Worm (Caenorhabditis elegans) whole organism, L1 larva: ENCODE data around the gene F40F8.12.

Experiments
- C16A3.4 ChIP-seq: fragments of 150-350 bp; optimal IDR thresholded peaks from 2 replicates; lab custom pipeline; 2014; ENCODE audit warnings: missing biosample characterization, missing genetic modification characterization
- C34B4.2 ChIP-seq: sonication (generic microtip); optimal IDR thresholded peaks from 2 replicates; lab custom pipeline; 2017; ENCODE audit warnings: mild to moderate bottlenecking, missing genetic modification characterization, missing compliant biosample characterization
- F16B12.6 ChIP-seq: fragments of 150-350 bp; optimal IDR thresholded peaks from 2 replicates; lab custom pipeline; 2014; ENCODE audit warnings: missing biosample characterization, missing genetic modification characterization
- Y116A8C.19 ChIP-seq: sonication (generic microtip); optimal IDR thresholded peaks from 2 replicates; lab custom pipeline; 2016; ENCODE audit warnings: missing compliant biosample characterization, missing genetic modification characterization, borderline replicate concordance
- alr-1 ChIP-seq: fragments of 200-800 bp; sonication (Bioruptor generic); optimal IDR thresholded peaks from 2 replicates; lab custom pipeline; 2018; ENCODE audit warnings: borderline replicate concordance, mild to moderate bottlenecking, missing genetic modification characterization, missing compliant biosample characterization
- aly-2 ChIP-seq: fragments of 150-350 bp; optimal IDR thresholded peaks from 2 replicates; lab custom pipeline; 2014; ENCODE audit warnings: missing biosample characterization, missing genetic modification characterization
- ama-1 ChIP-seq: fragments of 150-350 bp; optimal IDR thresholded peaks from 2 replicates; lab custom pipeline; 2014
- blmp-1 ChIP-seq: fragments of 150-350 bp; optimal IDR thresholded peaks from 2 replicates; lab custom pipeline; 2014; ENCODE audit warnings: missing biosample characterization, missing genetic modification characterization
- ceh-63 ChIP-seq: fragments of 200-800 bp; sonication (Bioruptor generic); optimal IDR thresholded peaks from 2 replicates; lab custom pipeline; 2018; ENCODE audit warnings: mild to moderate bottlenecking, missing genetic modification characterization, missing compliant biosample characterization
- ceh-88 ChIP-seq: fragments of 200-800 bp; sonication (Bioruptor generic); IDR thresholded peaks from 2 replicates; pipeline ENCODE4 v1.3.6; 2022; ENCODE audit warnings: missing genetic modification characterization, missing compliant biosample characterization
- ces-1 ChIP-seq: fragments of 150-350 bp; optimal IDR thresholded peaks from 2 replicates; lab custom pipeline; 2014; ENCODE audit warnings: missing biosample characterization, missing genetic modification reagents, missing genetic modification characterization
- dpl-1 ChIP-seq, 3 experiments: fragments of 150-350 bp in 2 of 3; sonication (generic microtip) in 1 of 3; optimal IDR thresholded peaks; 2 replicates each; lab custom pipeline; 2014 to 2017; ENCODE audit warnings: missing biosample characterization in 3 of 3, missing genetic modification characterization in 3 of 3, missing genetic modification reagents in 3 of 3
- dsc-1 ChIP-seq: sonication (generic microtip); optimal IDR thresholded peaks from 2 replicates; lab custom pipeline; 2016; ENCODE audit warnings: mild to moderate bottlenecking, missing genetic modification characterization, missing compliant biosample characterization
- efl-1 ChIP-seq, 4 experiments: fragments of 150-350 bp; optimal IDR thresholded peaks in 3 of 4; peaks in 1 of 4; 1 replicate in 1 of 4; 2 replicates in 3 of 4; lab custom pipeline; 2014; ENCODE audit warnings: missing biosample characterization in 2 of 4, missing genetic modification characterization in 2 of 4, missing genetic modification reagents in 2 of 4
- efl-3 ChIP-seq: fragments of 200-800 bp; sonication (Bioruptor generic); optimal IDR thresholded peaks from 2 replicates; lab custom pipeline; 2018; ENCODE audit warnings: mild to moderate bottlenecking, missing genetic modification characterization, missing compliant biosample characterization
- egl-27 ChIP-seq, 2 experiments: fragments of 150-350 bp in 1 of 2; sonication (generic microtip); optimal IDR thresholded peaks; 3 replicates each; lab custom pipeline; 2017 to 2018; ENCODE audit warnings: missing biosample characterization in 2 of 2, missing genetic modification characterization in 2 of 2, missing genetic modification reagents in 2 of 2
- elt-2 ChIP-seq: sonication (generic microtip); optimal IDR thresholded peaks from 2 replicates; lab custom pipeline; 2016; ENCODE audit warnings: missing genetic modification characterization, mild to moderate bottlenecking, inconsistent platforms, missing compliant biosample characterization, missing genetic modification reagents
- elt-3 ChIP-seq, 6 experiments: fragments of 150-350 bp in 1 of 6; sonication (generic microtip); optimal IDR thresholded peaks; 2 replicates each; lab custom pipeline; 2017 to 2018; ENCODE audit warnings: missing biosample characterization in 6 of 6, missing genetic modification characterization in 6 of 6, inconsistent platforms in 1 of 6
- fkh-4 ChIP-seq: sonication (generic microtip); optimal IDR thresholded peaks from 2 replicates; lab custom pipeline; 2016; ENCODE audit warnings: missing compliant biosample characterization, missing genetic modification characterization, borderline replicate concordance
- fkh-8 ChIP-seq: sonication (generic microtip); optimal IDR thresholded peaks from 2 replicates; lab custom pipeline; 2016; ENCODE audit warnings: mild to moderate bottlenecking, missing genetic modification characterization, missing compliant biosample characterization
- grh-1 ChIP-seq: fragments of 200-800 bp; sonication (Bioruptor generic); IDR thresholded peaks from 2 replicates; pipeline ENCODE4 v1.3.6; 2022; ENCODE audit warnings: missing genetic modification reagents, missing genetic modification characterization, missing compliant biosample characterization
- irx-1 ChIP-seq: sonication (generic microtip); optimal IDR thresholded peaks from 2 replicates; lab custom pipeline; 2016; ENCODE audit warnings: missing genetic modification characterization, missing compliant biosample characterization
- jun-1 ChIP-seq: fragments of 150-350 bp; optimal IDR thresholded peaks from 2 replicates; lab custom pipeline; 2014; ENCODE audit warnings: missing biosample characterization, missing genetic modification reagents, missing genetic modification characterization
- lin-14 ChIP-seq: fragments of 200-800 bp; sonication (Bioruptor generic); optimal IDR thresholded peaks from 2 replicates; lab custom pipeline; 2018; ENCODE audit warnings: mild to moderate bottlenecking, missing genetic modification characterization, moderate library complexity, missing compliant biosample characterization
- lin-15B ChIP-seq: fragments of 150-350 bp; sonication (generic microtip); optimal IDR thresholded peaks from 3 replicates; lab custom pipeline; 2014; ENCODE audit warnings: missing biosample characterization, missing genetic modification characterization
- lin-35 ChIP-seq, 2 experiments: fragments of 150-350 bp; optimal IDR thresholded peaks; 2 replicates each; lab custom pipeline; 2014; ENCODE audit warnings: missing biosample characterization in 2 of 2, missing genetic modification characterization in 2 of 2, missing genetic modification reagents in 2 of 2
- lir-3 ChIP-seq: sonication (generic microtip); optimal IDR thresholded peaks from 2 replicates; lab custom pipeline; 2016; ENCODE audit warnings: mild to moderate bottlenecking, missing genetic modification characterization, moderate library complexity, missing compliant biosample characterization; ENCODE audit not compliant: poor library complexity
- mab-9 ChIP-seq: fragments of 200-800 bp; sonication (Bioruptor generic); IDR thresholded peaks from 2 replicates; pipeline ENCODE4 v1.3.6; 2022; ENCODE audit warnings: missing genetic modification reagents, missing genetic modification characterization, missing compliant biosample characterization
- mep-1 ChIP-seq: fragments of 150-350 bp; optimal IDR thresholded peaks from 2 replicates; lab custom pipeline; 2014; ENCODE audit warnings: missing biosample characterization, missing genetic modification characterization
- nhr-12 ChIP-seq: sonication (generic microtip); optimal IDR thresholded peaks from 2 replicates; lab custom pipeline; 2017; ENCODE audit warnings: missing biosample characterization, missing genetic modification characterization
- nhr-20 ChIP-seq: sonication (generic microtip); optimal IDR thresholded peaks from 2 replicates; lab custom pipeline; 2016; ENCODE audit warnings: mild to moderate bottlenecking, missing genetic modification characterization, missing compliant biosample characterization
- nhr-28 ChIP-seq: fragments of 150-350 bp; optimal IDR thresholded peaks from 2 replicates; lab custom pipeline; 2014; ENCODE audit warnings: missing biosample characterization, missing genetic modification characterization
- nhr-71 ChIP-seq: sonication (generic microtip); optimal IDR thresholded peaks from 2 replicates; lab custom pipeline; 2016; ENCODE audit warnings: mild to moderate bottlenecking, missing genetic modification characterization, moderate library complexity, missing compliant biosample characterization
- nhr-84 ChIP-seq: sonication (generic microtip); optimal IDR thresholded peaks from 2 replicates; lab custom pipeline; 2017; ENCODE audit warnings: missing biosample characterization, missing genetic modification characterization
- pax-3 ChIP-seq: fragments of 200-800 bp; sonication (Bioruptor generic); optimal IDR thresholded peaks from 2 replicates; lab custom pipeline; 2018; ENCODE audit warnings: mild to moderate bottlenecking, missing genetic modification characterization, moderate library complexity, missing compliant biosample characterization
- pqm-1 ChIP-seq: sonication (generic microtip); optimal IDR thresholded peaks from 3 replicates; lab custom pipeline; 2017; ENCODE audit warnings: missing biosample characterization, missing genetic modification characterization
- skn-1 ChIP-seq: fragments of 150-350 bp; optimal IDR thresholded peaks from 2 replicates; lab custom pipeline; 2014; ENCODE audit warnings: missing biosample characterization, missing genetic modification characterization
- snpc-4 ChIP-seq: fragments of 150-350 bp; optimal IDR thresholded peaks from 2 replicates; lab custom pipeline; 2014; ENCODE audit warnings: missing biosample characterization, missing genetic modification characterization
- snu-23 ChIP-seq: sonication (generic microtip); optimal IDR thresholded peaks from 2 replicates; lab custom pipeline; 2016; ENCODE audit warnings: missing genetic modification characterization, missing compliant biosample characterization
- sptf-1 ChIP-seq: fragments of 150-350 bp; optimal IDR thresholded peaks from 2 replicates; lab custom pipeline; 2014; ENCODE audit warnings: missing biosample characterization, missing genetic modification characterization
- sup-37 ChIP-seq: fragments of 200-800 bp; sonication (Bioruptor generic); optimal IDR thresholded peaks from 2 replicates; lab custom pipeline; 2018; ENCODE audit warnings: mild to moderate bottlenecking, missing genetic modification characterization, missing compliant biosample characterization
- swsn-7 ChIP-seq: sonication (generic microtip); optimal IDR thresholded peaks from 2 replicates; lab custom pipeline; 2016; ENCODE audit warnings: missing genetic modification characterization, missing compliant biosample characterization
- tbx-2 ChIP-seq: sonication (generic microtip); optimal IDR thresholded peaks from 2 replicates; lab custom pipeline; 2016; ENCODE audit warnings: missing genetic modification characterization, missing compliant biosample characterization
- tlp-1 ChIP-seq: fragments of 150-350 bp; optimal IDR thresholded peaks from 2 replicates; lab custom pipeline; 2014; ENCODE audit warnings: missing biosample characterization, missing genetic modification characterization
- unc-130 ChIP-seq: fragments of 150-350 bp; optimal IDR thresholded peaks from 2 replicates; lab custom pipeline; 2017; ENCODE audit warnings: missing biosample characterization, missing genetic modification characterization, inconsistent platforms
- unc-30 ChIP-seq: sonication (generic microtip); optimal IDR thresholded peaks from 2 replicates; lab custom pipeline; 2017; ENCODE audit warnings: missing biosample characterization, missing genetic modification characterization
- unc-62 ChIP-seq: fragments of 150-350 bp; optimal IDR thresholded peaks from 2 replicates; lab custom pipeline; 2014; ENCODE audit warnings: missing biosample characterization, missing genetic modification reagents, missing genetic modification characterization
- vab-15 ChIP-seq: sonication (generic microtip); optimal IDR thresholded peaks from 2 replicates; lab custom pipeline; 2017; ENCODE audit warnings: missing genotype, mild to moderate bottlenecking, missing genetic modification characterization, missing compliant biosample characterization
- zag-1 ChIP-seq: fragments of 150-350 bp; optimal IDR thresholded peaks from 2 replicates; lab custom pipeline; 2014; ENCODE audit warnings: missing biosample characterization, missing genetic modification characterization
- zip-4 ChIP-seq: fragments of 200-800 bp; sonication (Bioruptor generic); optimal IDR thresholded peaks from 2 replicates; lab custom pipeline; 2018; ENCODE audit warnings: mild to moderate bottlenecking, missing genetic modification characterization, moderate library complexity, missing compliant biosample characterization
- ztf-4 ChIP-seq: fragments of 150-350 bp; optimal IDR thresholded peaks from 2 replicates; lab custom pipeline; 2014; ENCODE audit warnings: missing biosample characterization, missing genetic modification characterization

Gene F40F8.12

ce11 chrII:11156160-11156559 is 26.5 kb downstream of the F40F8.12 start:
- TF ChIP-seq elt-2 (tag; lab: Kevin White, UChicago) (peak; percentile 68), lin-35 (GFP tag; optimal IDR thresholded peaks at IDR 0.05; lab: Kevin White, UChicago) (peak in 1 of 2 experiments; percentile 17), efl-1 (optimal IDR thresholded peaks at IDR 0.05; lab: Kevin White, UChicago) (no peak), efl-1 (GFP tag; optimal IDR thresholded peaks at IDR 0.05 in 1 of 2; lab: Kevin White, UChicago) (peak in 1 of 2 experiments; percentile 11), irx-1 (no peak)
- TF ChIP-seq, all 84 proteins: peak for 3

- peak; percentile 57 for TF ChIP-seq tbx-2 (tag; lab: Kevin White, UChicago)
- peak in 2 of 6 experiments; percentile 6 to 27 for TF ChIP-seq elt-3 (tag; optimal IDR thresholded peaks at IDR 0.05; lab: Kevin White, UChicago)
- TF ChIP-seq nhr-84 (tag; lab: Kevin White, UChicago) = no peak
- TF ChIP-seq tlp-1 = no peak
- TF ChIP-seq mab-9 (GFP tag; lab: Robert Waterston, UW) = 0 out of 2 replicates have a peak, but pooled peaks have one; percentile 7
- TF ChIP-seq lin-15B = no peak
- peak; percentile 5 for TF ChIP-seq F16B12.6 (tag; lab: Kevin White, UChicago)
- peak; percentile 63 for TF ChIP-seq nhr-20 (tag; lab: Kevin White, UChicago)
- peak; percentile 63 for TF ChIP-seq swsn-7
- TF ChIP-seq snu-23 = peak; percentile 74
- TF ChIP-seq unc-62 (GFP tag; lab: Kevin White, UChicago) = no peak
- no peak for TF ChIP-seq skn-1
- TF ChIP-seq vab-15 = no peak
- TF ChIP-seq ceh-88 (GFP tag; lab: Robert Waterston, UW) = no peak
- no peak for TF ChIP-seq pqm-1 (tag; lab: Kevin White, UChicago)
- TF ChIP-seq jun-1 (tag; lab: Kevin White, UChicago) = no peak
- peak; percentile 53 for TF ChIP-seq C16A3.4 (tag; lab: Kevin White, UChicago)
- no peak for TF ChIP-seq nhr-28
- peak; percentile 59 for TF ChIP-seq snpc-4
- peak; percentile 56 for TF ChIP-seq lin-14 (GFP tag; lab: Kevin White, UChicago)
- no peak for TF ChIP-seq ztf-4
- TF ChIP-seq alr-1 (tag; lab: Kevin White, UChicago) = no peak
- peak; percentile 47 for TF ChIP-seq aly-2 (tag; lab: Kevin White, UChicago)
- no peak for TF ChIP-seq C34B4.2 (tag; lab: Kevin White, UChicago)
- TF ChIP-seq dpl-1 (GFP tag; optimal IDR thresholded peaks at IDR 0.05; lab: Kevin White, UChicago) = peak; percentile 6 to 48 (median 35)
- no peak for TF ChIP-seq pax-3 (tag; lab: Kevin White, UChicago)
- peak; percentile 35 for TF ChIP-seq fkh-8 (tag; lab: Kevin White, UChicago)
- no peak for TF ChIP-seq ces-1
- TF ChIP-seq ceh-63 (GFP tag; lab: Kevin White, UChicago) = no peak
- no peak for TF ChIP-seq fkh-4 (tag; lab: Kevin White, UChicago)
- TF ChIP-seq Y116A8C.19 (tag; lab: Kevin White, UChicago) = no peak
- TF ChIP-seq efl-3 = no peak
- peak; percentile 22 for TF ChIP-seq mep-1 (tag; lab: Kevin White, UChicago)
- TF ChIP-seq unc-130 (tag; lab: Kevin White, UChicago) = peak; percentile 55
- no peak for TF ChIP-seq ama-1 (lab: Kevin White, UChicago)
- TF ChIP-seq unc-30 (tag; lab: Kevin White, UChicago) = no peak
- peak; percentile 51 for TF ChIP-seq dsc-1 (tag; lab: Kevin White, UChicago)
- no peak for TF ChIP-seq zip-4 (GFP tag; lab: Kevin White, UChicago)
- no peak for TF ChIP-seq lir-3 (tag; lab: Kevin White, UChicago)
- TF ChIP-seq grh-1 (GFP tag; lab: Robert Waterston, UW) = peak; percentile 48; the same call in 1 of the 2 replicates
- TF ChIP-seq egl-27 (tag; optimal IDR thresholded peaks at IDR 0.05; lab: Kevin White, UChicago) = no peak
- TF ChIP-seq sup-37 = no peak
- TF ChIP-seq zag-1 = no peak
- TF ChIP-seq nhr-71 (tag; lab: Kevin White, UChicago) = peak; percentile 72
- no peak for TF ChIP-seq sptf-1
- no peak for TF ChIP-seq blmp-1 (tag; lab: Kevin White, UChicago)
- TF ChIP-seq nhr-12 (tag; lab: Kevin White, UChicago) = no peak
Measured at ce11 chrII:11157660-11158059, 28.0 kb downstream of the F40F8.12 start.
